Fruit fly (Drosophila melanogaster) whole organism, embryonic: ENCODE measurements around the gene Sems.

Experiments
- Adf1 ChIP-seq: fragments of 200-800 bp; sonication (Bioruptor generic); IDR thresholded peaks from 2 replicates; pipeline ENCODE4 v1.3.6; 2022; ENCODE audit warnings: missing biosample characterization, missing genetic modification characterization
- Asciz ChIP-seq: fragments of 200-800 bp; sonication (Bioruptor generic); optimal IDR thresholded peaks from 2 replicates; lab custom pipeline; 2017; ENCODE audit warnings: missing biosample characterization, mild to moderate bottlenecking, missing genetic modification characterization, missing genetic modification reagents
- CG1024 ChIP-seq: fragments of 200-800 bp; sonication (Bioruptor generic); IDR thresholded peaks from 2 replicates; pipeline ENCODE4 v1.3.6; 2022; ENCODE audit warnings: missing biosample characterization, missing genetic modification characterization
- CG10431 ChIP-seq: fragments of 200-800 bp; sonication (Bioruptor generic); optimal IDR thresholded peaks from 3 replicates; lab custom pipeline; 2018; ENCODE audit warnings: missing biosample characterization, mild to moderate bottlenecking, missing genetic modification characterization
- CG11504 ChIP-seq: fragments of 200-800 bp; sonication (Bioruptor generic); optimal IDR thresholded peaks from 3 replicates; lab custom pipeline; 2019; ENCODE audit warnings: missing biosample characterization, mild to moderate bottlenecking, missing genetic modification characterization, moderate library complexity
- CG11723 ChIP-seq: fragments of 200-800 bp; sonication (Bioruptor generic); optimal IDR thresholded peaks from 2 replicates; lab custom pipeline; 2017; ENCODE audit warnings: missing biosample characterization, mild to moderate bottlenecking, missing genetic modification characterization
- CG12219 ChIP-seq: fragments of 200-800 bp; sonication (Bioruptor generic); optimal IDR thresholded peaks from 3 replicates; lab custom pipeline; 2018; ENCODE audit warnings: missing biosample characterization, mild to moderate bottlenecking, missing genetic modification characterization
- CG1529 ChIP-seq: fragments of 200-800 bp; sonication (Bioruptor generic); optimal IDR thresholded peaks from 3 replicates; lab custom pipeline; 2018; ENCODE audit warnings: missing biosample characterization, missing genetic modification characterization
- CG16863 ChIP-seq: fragments of 200-800 bp; sonication (Bioruptor generic); optimal IDR thresholded peaks from 3 replicates; lab custom pipeline; 2016; ENCODE audit warnings: missing biosample characterization, missing genetic modification characterization
- CG17186 ChIP-seq: fragments of 200-800 bp; sonication (Bioruptor generic); optimal IDR thresholded peaks from 3 replicates; lab custom pipeline; 2017; ENCODE audit warnings: missing biosample characterization, missing genetic modification reagents, missing genetic modification characterization
- CG17328 ChIP-seq: fragments of 200-800 bp; sonication (Bioruptor generic); IDR thresholded peaks from 2 replicates; pipeline ENCODE4 v1.3.6; 2022; ENCODE audit warnings: missing biosample characterization, missing genetic modification characterization
- CG17612 ChIP-seq: fragments of 200-800 bp; sonication (Bioruptor generic); IDR thresholded peaks from 2 replicates; pipeline ENCODE4 v1.3.6; 2022; ENCODE audit warnings: missing biosample characterization, missing genetic modification characterization
- CG2678 ChIP-seq: fragments of 200-800 bp; sonication (Bioruptor generic); optimal IDR thresholded peaks from 3 replicates; lab custom pipeline; 2019; ENCODE audit warnings: missing biosample characterization, mild to moderate bottlenecking, missing genetic modification characterization, moderate library complexity
- CG3407 ChIP-seq: fragments of 200-800 bp; sonication (Bioruptor generic); optimal IDR thresholded peaks from 2 replicates; lab custom pipeline; 2018; ENCODE audit warnings: missing biosample characterization, mild to moderate bottlenecking, missing genetic modification characterization
- CG4328 ChIP-seq: fragments of 200-800 bp; sonication (Bioruptor generic); optimal IDR thresholded peaks from 3 replicates; lab custom pipeline; 2017; ENCODE audit warnings: missing biosample characterization, missing genetic modification reagents, missing genetic modification characterization
- CG4707 ChIP-seq: fragments of 200-800 bp; sonication (Bioruptor generic); optimal IDR thresholded peaks from 2 replicates; lab custom pipeline; 2018; ENCODE audit warnings: missing biosample characterization, mild to moderate bottlenecking, missing genetic modification characterization, moderate library complexity
- CG8765 ChIP-seq: fragments of 200-800 bp; sonication (Bioruptor generic); IDR thresholded peaks from 2 replicates; pipeline ENCODE4 v1.3.6; 2022; ENCODE audit warnings: missing biosample characterization, missing genetic modification characterization
- CG9727 ChIP-seq: fragments of 200-800 bp; sonication (Bioruptor generic); optimal IDR thresholded peaks from 3 replicates; lab custom pipeline; 2017; ENCODE audit warnings: missing biosample characterization, mild to moderate bottlenecking, missing genetic modification characterization
- CHES-1-like ChIP-seq: fragments of 200-800 bp; sonication (Bioruptor generic); optimal IDR thresholded peaks from 2 replicates; lab custom pipeline; 2016; ENCODE audit warnings: missing biosample characterization, missing genetic modification characterization
- Doc3 ChIP-seq: fragments of 200-800 bp; sonication (Bioruptor generic); IDR thresholded peaks from 3 replicates; pipeline ENCODE4 v1.3.6; 2022; ENCODE audit warnings: missing biosample characterization, missing genetic modification characterization; ENCODE audit not compliant: partially characterized antibody
- E2f1 ChIP-seq: fragments of 200-800 bp; sonication (Bioruptor generic); IDR thresholded peaks from 2 replicates; pipeline ENCODE4 v1.3.6; 2022; ENCODE audit warnings: missing biosample characterization, missing genetic modification characterization
- HLH54F ChIP-seq: fragments of 200-800 bp; sonication (Bioruptor generic); optimal IDR thresholded peaks from 3 replicates; lab custom pipeline; 2016; ENCODE audit warnings: missing biosample characterization, missing genetic modification characterization
- Lpt ChIP-seq: fragments of >200 bp; optimal IDR thresholded peaks from 2 replicates; lab custom pipeline; 2018; ENCODE audit warnings: missing biosample characterization, missing genetic modification characterization
- Meics ChIP-seq: fragments of 200-800 bp; sonication (Bioruptor generic); optimal IDR thresholded peaks from 2 replicates; lab custom pipeline; 2017; ENCODE audit warnings: missing biosample characterization, mild to moderate bottlenecking, missing genetic modification characterization
- Optix ChIP-seq: fragments of 200-800 bp; sonication (Bioruptor generic); IDR thresholded peaks from 3 replicates; pipeline ENCODE4 v1.3.6; 2022; ENCODE audit warnings: missing biosample characterization, missing genetic modification characterization
- Ravus ChIP-seq: fragments of 200-800 bp; sonication (Bioruptor generic); IDR thresholded peaks from 2 replicates; pipeline ENCODE4 v1.3.6; 2022; ENCODE audit warnings: missing biosample characterization, missing genetic modification characterization
- Sox102F ChIP-seq: fragments of 200-800 bp; sonication (Bioruptor generic); optimal IDR thresholded peaks from 2 replicates; lab custom pipeline; 2018; ENCODE audit warnings: missing biosample characterization, mild to moderate bottlenecking, missing genetic modification characterization, moderate library complexity
- TFAM ChIP-seq: fragments of 200-800 bp; sonication (Bioruptor generic); optimal IDR thresholded peaks from 2 replicates; lab custom pipeline; 2017; ENCODE audit warnings: missing biosample characterization, missing genetic modification characterization, inconsistent platforms
- Xbp1 ChIP-seq: fragments of 200-800 bp; sonication (Bioruptor generic); optimal IDR thresholded peaks from 3 replicates; lab custom pipeline; 2016; ENCODE audit warnings: missing biosample characterization, mild to moderate bottlenecking, missing genetic modification characterization
- cad ChIP-seq: fragments of >200 bp; optimal IDR thresholded peaks from 2 replicates; lab custom pipeline; 2017; ENCODE audit warnings: missing biosample characterization, missing genetic modification characterization
- caup ChIP-seq: fragments of 200-800 bp; sonication (Bioruptor generic); optimal IDR thresholded peaks from 3 replicates; lab custom pipeline; 2017; ENCODE audit warnings: missing biosample characterization, mild to moderate bottlenecking, missing genetic modification characterization, moderate library complexity; ENCODE audit not compliant: severe bottlenecking
- ci ChIP-seq: fragments of 200-800 bp; sonication (Bioruptor generic); IDR thresholded peaks from 3 replicates; pipeline ENCODE4 v1.3.6; 2022; ENCODE audit warnings: missing biosample characterization, missing genetic modification characterization
- da ChIP-seq: fragments of 200-800 bp; sonication (Bioruptor generic); optimal IDR thresholded peaks from 2 replicates; lab custom pipeline; 2016; ENCODE audit warnings: missing biosample characterization, missing genetic modification characterization
- eve ChIP-seq, 2 experiments: fragments of >200 bp; optimal IDR thresholded peaks; 2 replicates each; lab custom pipeline; 2017; ENCODE audit warnings: missing biosample characterization in 2 of 2, missing genetic modification characterization in 2 of 2
- gro ChIP-seq: fragments of 200-800 bp; sonication (Bioruptor generic); optimal IDR thresholded peaks from 2 replicates; lab custom pipeline; 2016; ENCODE audit warnings: missing biosample characterization, missing genetic modification characterization
- kni ChIP-seq: fragments of 200-800 bp; sonication (Bioruptor generic); optimal IDR thresholded peaks from 3 replicates; lab custom pipeline; 2017; ENCODE audit warnings: mild to moderate bottlenecking, missing biosample characterization, missing genetic modification reagents, missing genetic modification characterization
- nerfin-2 ChIP-seq: fragments of 200-800 bp; sonication (Bioruptor generic); IDR thresholded peaks from 2 replicates; pipeline ENCODE4 v1.3.6; 2022; ENCODE audit warnings: missing biosample characterization, missing genetic modification characterization; ENCODE audit not compliant: partially characterized antibody
- ro ChIP-seq: fragments of 200-800 bp; sonication (Bioruptor generic); IDR thresholded peaks from 2 replicates; pipeline ENCODE4 v1.3.6; 2022; ENCODE audit warnings: missing biosample characterization, missing genetic modification characterization
- sens ChIP-seq: fragments of 200-800 bp; sonication (Bioruptor generic); peaks from one replicate; lab custom pipeline; 2016; ENCODE audit warnings: missing biosample characterization, missing genetic modification characterization
- tin ChIP-seq: fragments of 200-800 bp; sonication (Bioruptor generic); optimal IDR thresholded peaks from 3 replicates; lab custom pipeline; 2016; ENCODE audit warnings: missing biosample characterization, missing genetic modification characterization
- tx ChIP-seq: fragments of 200-800 bp; sonication (Bioruptor generic); optimal IDR thresholded peaks from 2 replicates; lab custom pipeline; 2016; ENCODE audit warnings: missing biosample characterization, missing genetic modification characterization
- wdn ChIP-seq: fragments of 200-800 bp; sonication (Bioruptor generic); IDR thresholded peaks from 2 replicates; pipeline ENCODE4 v1.3.6; 2022; ENCODE audit warnings: missing biosample characterization, missing genetic modification characterization
- z ChIP-seq: fragments of 200-800 bp; sonication (Bioruptor generic); IDR thresholded peaks from 3 replicates; pipeline ENCODE4 v1.3.6; 2022; ENCODE audit warnings: missing biosample characterization, missing genetic modification characterization

The Sems gene

dm6 chr3L:20976383-20976782, 19.8 kb upstream of the Sems start (continued):
- TF ChIP-seq Ravus (GFP tag; lab: Robert Waterston, UW) (no peak), CG3407 (GFP tag; lab: Kevin White, UChicago) (peak; percentile 13), CG1024 (GFP tag; lab: Robert Waterston, UW) (0 out of 2 replicates have a peak, but pooled peaks have one; percentile 19), Meics (GFP tag; lab: Kevin White, UChicago) (no peak), cad (GFP tag; lab: Kevin White, UChicago) (no peak), tin (GFP tag; lab: Kevin White, UChicago) (no peak), sens (GFP tag; lab: Kevin White, UChicago) (no peak), CG16863 (GFP tag; lab: Kevin White, UChicago) (no peak), CG9727 (no peak), CG4328 (no peak), E2f1 (GFP tag; lab: Robert Waterston, UW) (no peak), caup (GFP tag; lab: Kevin White, UChicago) (no peak), z (GFP tag; lab: Robert Waterston, UW) (no peak), HLH54F (GFP tag; lab: Kevin White, UChicago) (no peak), Asciz (GFP tag; lab: Kevin White, UChicago) (peak; percentile 15), CG10431 (GFP tag; lab: Kevin White, UChicago) (peak; percentile 9), CG17328 (no peak), eve (GFP tag; optimal IDR thresholded peaks at IDR 0.05; lab: Kevin White, UChicago) (peak in 1 of 2 experiments; percentile 3), nerfin-2 (no peak), ro (GFP tag; lab: Robert Waterston, UW) (no peak), ci (GFP tag; lab: Robert Waterston, UW) (peak; percentile 37; the same call in 1 of the 3 replicates), Adf1 (no peak), Xbp1 (GFP tag; lab: Kevin White, UChicago) (no peak), CG11504 (tag; lab: Kevin White, UChicago) (peak; percentile 96)

- TF ChIP-seq CG2678: no peak
- no peak for TF ChIP-seq CG1529 (GFP tag; lab: Kevin White, UChicago)
- TF ChIP-seq CG4707 (GFP tag; lab: Kevin White, UChicago): no peak
Measured at dm6 chr3L:20974600-20974999, 18.1 kb upstream of the Sems start, which contains the start of gene CG33286. Gene CG33286, minus strand, starts transcription at chr3L:20974700.

dm6 chr3L:20970563-20970962, 14.0 kb upstream of the Sems start, which contains the start of gene CG33287:
Gene CG33287, minus strand, starts transcription at chr3L:20970663.
- no peak for TF ChIP-seq Doc3 (GFP tag; lab: Robert Waterston, UW)
- no peak for TF ChIP-seq CG8765 (GFP tag; lab: Robert Waterston, UW)
- no peak for TF ChIP-seq CG17186 (GFP tag; lab: Kevin White, UChicago)
- no peak for TF ChIP-seq CG17612
- TF ChIP-seq Sox102F: no peak

- TF ChIP-seq tx (GFP tag; lab: Kevin White, UChicago) (no peak), wdn (GFP tag; lab: Robert Waterston, UW) (no peak), CHES-1-like (GFP tag; lab: Kevin White, UChicago) (no peak), CG12219 (GFP tag; lab: Kevin White, UChicago) (no peak), da (GFP tag; lab: Kevin White, UChicago) (no peak), Optix (GFP tag; lab: Robert Waterston, UW) (no peak), CG11723 (GFP tag; lab: Kevin White, UChicago) (no peak), Lpt (no peak), kni (no peak), TFAM (GFP tag; lab: Kevin White, UChicago) (no peak), gro (GFP tag; lab: Kevin White, UChicago) (no peak), Ravus (GFP tag; lab: Robert Waterston, UW) (no peak)
- TF ChIP-seq, all 482 proteins: peak for 0
Measured at dm6 chr3L:20966662-20967061, 10.1 kb upstream of the Sems start, which contains the start of gene CG12983. Gene CG12983, minus strand, starts transcription at chr3L:20966762.
